Worm (Caenorhabditis elegans) whole organism, L2 larva: Measurements from ENCODE around the gene str-84.

Experiments used
- C34F6.9 ChIP-seq: fragments of 150-350 bp; optimal IDR thresholded peaks from 2 replicates; lab custom pipeline; 2014; ENCODE audit warnings: missing biosample characterization, missing genetic modification characterization
- F13H6.1 ChIP-seq: sonication (generic microtip); optimal IDR thresholded peaks from 2 replicates; lab custom pipeline; 2016; ENCODE audit warnings: missing genetic modification characterization, missing compliant biosample characterization
- R02D3.7 ChIP-seq: fragments of 150-350 bp; optimal IDR thresholded peaks from 2 replicates; lab custom pipeline; 2014; ENCODE audit warnings: missing biosample characterization, missing genetic modification characterization
- Y55F3AM.14 ChIP-seq: fragments of 200-800 bp; sonication (Bioruptor generic); optimal IDR thresholded peaks from 2 replicates; lab custom pipeline; 2018; ENCODE audit warnings: mild to moderate bottlenecking, missing genetic modification characterization, missing compliant biosample characterization
- ZK546.5 ChIP-seq: sonication (generic microtip); optimal IDR thresholded peaks from 2 replicates; lab custom pipeline; 2017; ENCODE audit warnings: missing biosample characterization, missing genetic modification characterization
- alr-1 ChIP-seq: fragments of 150-350 bp; optimal IDR thresholded peaks from 2 replicates; lab custom pipeline; 2014; ENCODE audit warnings: missing biosample characterization, missing genetic modification characterization
- aly-2 ChIP-seq: fragments of 150-350 bp; optimal IDR thresholded peaks from 2 replicates; lab custom pipeline; 2014; ENCODE audit warnings: missing biosample characterization, missing genetic modification characterization
- ama-1 ChIP-seq: fragments of 150-350 bp; optimal IDR thresholded peaks from 2 replicates; lab custom pipeline; 2018; ENCODE audit warnings: inconsistent platforms
- blmp-1 ChIP-seq: sonication (generic microtip); optimal IDR thresholded peaks from 2 replicates; lab custom pipeline; 2017; ENCODE audit warnings: missing genetic modification characterization, mild to moderate bottlenecking, missing compliant biosample characterization, antibody characterized with exemption, moderate library complexity; ENCODE audit not compliant: insufficient read depth
- ceh-16 ChIP-seq: fragments of 150-350 bp; optimal IDR thresholded peaks from 2 replicates; lab custom pipeline; 2014; ENCODE audit warnings: missing biosample characterization, missing genetic modification characterization
- ceh-82 ChIP-seq: fragments of 150-350 bp; optimal IDR thresholded peaks from 2 replicates; lab custom pipeline; 2014; ENCODE audit warnings: missing biosample characterization, missing genetic modification characterization
- crh-2 ChIP-seq: sonication (generic microtip); optimal IDR thresholded peaks from 2 replicates; lab custom pipeline; 2017; ENCODE audit warnings: missing biosample characterization, missing genetic modification characterization
- egl-27 ChIP-seq: sonication (generic microtip); optimal IDR thresholded peaks from 3 replicates; lab custom pipeline; 2017; ENCODE audit warnings: missing biosample characterization, missing genetic modification reagents, missing genetic modification characterization
- elt-3 ChIP-seq: sonication (generic microtip); optimal IDR thresholded peaks from 2 replicates; lab custom pipeline; 2017; ENCODE audit warnings: missing biosample characterization, missing genetic modification characterization
- fos-1 ChIP-seq: fragments of 150-350 bp; optimal IDR thresholded peaks from 2 replicates; lab custom pipeline; 2014; ENCODE audit warnings: missing biosample characterization, missing genetic modification characterization
- gmeb-1 ChIP-seq: fragments of 150-350 bp; optimal IDR thresholded peaks from 2 replicates; lab custom pipeline; 2014; ENCODE audit warnings: missing biosample characterization, missing genetic modification characterization
- lin-11 ChIP-seq: fragments of 150-350 bp; sonication (generic microtip); optimal IDR thresholded peaks from 2 replicates; lab custom pipeline; 2014; ENCODE audit warnings: missing biosample characterization, missing genetic modification characterization, inconsistent platforms, mixed read lengths
- lin-13 ChIP-seq: fragments of 150-350 bp; optimal IDR thresholded peaks from 2 replicates; lab custom pipeline; 2014; ENCODE audit warnings: missing biosample characterization, missing genetic modification reagents, missing genetic modification characterization
- lsy-2 ChIP-seq, 2 experiments: fragments of 150-350 bp in 1 of 2; sonication (generic microtip) in 1 of 2; optimal IDR thresholded peaks; 2 replicates each; lab custom pipeline; 2014 to 2017; ENCODE audit warnings: missing biosample characterization in 2 of 2, missing genetic modification characterization in 2 of 2
- mab-5 ChIP-seq: fragments of 150-350 bp; optimal IDR thresholded peaks from 2 replicates; lab custom pipeline; 2014; ENCODE audit warnings: missing biosample characterization, missing genetic modification characterization
- mbf-1 ChIP-seq: sonication (generic microtip); optimal IDR thresholded peaks from 2 replicates; lab custom pipeline; 2017; ENCODE audit warnings: missing biosample characterization, missing genetic modification characterization
- mdl-1 ChIP-seq, 2 experiments: fragments of 150-350 bp in 1 of 2; sonication (generic microtip) in 1 of 2; optimal IDR thresholded peaks; 2 replicates each; lab custom pipeline; 2017; ENCODE audit warnings: missing biosample characterization in 2 of 2, missing genetic modification characterization in 2 of 2
- nhr-129 ChIP-seq: fragments of 150-350 bp; optimal IDR thresholded peaks from 2 replicates; lab custom pipeline; 2014; ENCODE audit warnings: missing biosample characterization, missing genetic modification characterization
- nhr-21 ChIP-seq: fragments of 150-350 bp; optimal IDR thresholded peaks from 2 replicates; lab custom pipeline; 2014; ENCODE audit warnings: missing biosample characterization, missing genetic modification characterization
- nhr-25 ChIP-seq: fragments of 150-350 bp; sonication (generic microtip); optimal IDR thresholded peaks from 3 replicates; lab custom pipeline; 2014; ENCODE audit warnings: missing biosample characterization, missing genetic modification characterization
- nhr-6 ChIP-seq: fragments of 150-350 bp; optimal IDR thresholded peaks from 2 replicates; lab custom pipeline; 2014; ENCODE audit warnings: missing biosample characterization, missing genetic modification characterization
- nhr-77 ChIP-seq: fragments of 150-350 bp; optimal IDR thresholded peaks from 2 replicates; lab custom pipeline; 2014; ENCODE audit warnings: missing biosample characterization, missing genetic modification characterization
- sem-4 ChIP-seq: fragments of 150-350 bp; optimal IDR thresholded peaks from 2 replicates; lab custom pipeline; 2014; ENCODE audit warnings: missing biosample characterization, missing genetic modification reagents, missing genetic modification characterization
- skn-1 ChIP-seq: sonication (generic microtip); optimal IDR thresholded peaks from 2 replicates; lab custom pipeline; 2017; ENCODE audit warnings: missing biosample characterization, missing genetic modification characterization
- sma-3 ChIP-seq: sonication (generic microtip); optimal IDR thresholded peaks from 2 replicates; lab custom pipeline; 2016; ENCODE audit warnings: missing genetic modification reagents, missing genetic modification characterization, missing compliant biosample characterization
- sma-9 ChIP-seq, 2 experiments: fragments of 150-350 bp in 1 of 2; sonication (generic microtip) in 1 of 2; optimal IDR thresholded peaks; 2 replicates each; lab custom pipeline; 2014 to 2016; ENCODE audit warnings: missing genetic modification characterization in 2 of 2, mild to moderate bottlenecking in 1 of 2, missing biosample characterization in 1 of 2, missing compliant biosample characterization in 1 of 2, missing genetic modification reagents in 1 of 2, moderate library complexity in 1 of 2
- unc-39 ChIP-seq: fragments of 150-350 bp; optimal IDR thresholded peaks from 2 replicates; lab custom pipeline; 2014; ENCODE audit warnings: missing biosample characterization, missing genetic modification characterization
- unc-55 ChIP-seq: fragments of 150-350 bp; sonication (generic microtip); optimal IDR thresholded peaks from 3 replicates; lab custom pipeline; 2014; ENCODE audit warnings: missing biosample characterization, missing genetic modification reagents, missing genetic modification characterization
- zag-1 ChIP-seq: fragments of 150-350 bp; optimal IDR thresholded peaks from 2 replicates; lab custom pipeline; 2014; ENCODE audit warnings: missing biosample characterization, missing genetic modification characterization
- ztf-4 ChIP-seq: fragments of 150-350 bp; optimal IDR thresholded peaks from 2 replicates; lab custom pipeline; 2014; ENCODE audit warnings: missing biosample characterization, missing genetic modification characterization

Gene str-84

DNA sequence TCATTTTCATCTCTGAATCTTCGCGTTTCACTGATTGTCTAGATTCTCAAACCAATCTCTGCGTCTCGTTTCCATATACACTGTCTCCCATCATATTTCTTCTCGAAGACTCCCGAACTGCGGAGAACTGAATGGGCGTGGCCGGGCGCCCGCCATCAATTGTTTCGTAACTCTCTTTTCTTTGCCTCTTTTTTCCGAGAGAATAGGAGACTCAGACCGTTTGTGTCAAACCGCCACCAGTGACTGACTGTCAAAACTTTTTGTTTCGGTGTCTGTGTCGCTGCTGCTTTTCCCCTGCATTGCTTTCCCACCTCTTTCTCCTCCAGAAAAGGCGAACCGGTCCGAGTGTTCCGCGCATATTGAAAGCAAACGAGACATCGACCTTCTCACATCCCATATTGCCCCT is 44.6 kb downstream of the str-84 start, which contains the start of gene unc-23:
TSS of gene unc-23 (plus strand) at position 176 of the 406 bp plus-strand sequence.
- TF ChIP-seq R02D3.7, result no peak
- peak; percentile 94 for TF ChIP-seq F13H6.1 (tag; lab: Kevin White, UChicago)
- peak; percentile 77 for TF ChIP-seq nhr-21 (tag; lab: Kevin White, UChicago)
- TF ChIP-seq blmp-1, result peak; percentile 91
- TF ChIP-seq nhr-6, result peak; percentile 72
- peak; percentile 37 for TF ChIP-seq lin-11 (tag; lab: Kevin White, UChicago)
- no peak for TF ChIP-seq aly-2 (tag; lab: Kevin White, UChicago)
- no peak for TF ChIP-seq elt-3 (tag; lab: Kevin White, UChicago)
- peak; percentile 86 for TF ChIP-seq nhr-25
- peak; percentile 95 for TF ChIP-seq sem-4 (tag; lab: Kevin White, UChicago)
- peak; percentile 59 for TF ChIP-seq ceh-16 (tag; lab: Kevin White, UChicago)
- TF ChIP-seq gmeb-1, result peak; percentile 76
- peak; percentile 50 for TF ChIP-seq lin-13 (GFP tag; lab: Kevin White, UChicago)
- TF ChIP-seq mdl-1 (tag; optimal IDR thresholded peaks at IDR 0.05; lab: Kevin White, UChicago), result no peak
- peak; percentile 51 for TF ChIP-seq Y55F3AM.14 (GFP tag; lab: Kevin White, UChicago)
- TF ChIP-seq sma-9 (GFP tag; optimal IDR thresholded peaks at IDR 0.05; lab: Kevin White, UChicago), result peak; percentile 89
- TF ChIP-seq sma-9 (tag; optimal IDR thresholded peaks at IDR 0.05; lab: Kevin White, UChicago), result no peak
- peak; percentile 54 for TF ChIP-seq C34F6.9 (tag; lab: Kevin White, UChicago)
- no peak for TF ChIP-seq mab-5 (tag; lab: Kevin White, UChicago)
- TF ChIP-seq nhr-129 (tag; lab: Kevin White, UChicago), result peak; percentile 80
- TF ChIP-seq crh-2 (tag; lab: Kevin White, UChicago), result peak; percentile 82
- TF ChIP-seq zag-1 (tag; lab: Kevin White, UChicago), result no peak
- TF ChIP-seq unc-39 (tag; lab: Kevin White, UChicago), result no peak
- TF ChIP-seq lsy-2 (tag; optimal IDR thresholded peaks at IDR 0.05; lab: Kevin White, UChicago), result peak; percentile 60 to 73
- TF ChIP-seq ztf-4, result peak; percentile 65
- peak; percentile 89 for TF ChIP-seq fos-1 (tag; lab: Kevin White, UChicago)
- no peak for TF ChIP-seq alr-1
- no peak for TF ChIP-seq skn-1 (tag; lab: Kevin White, UChicago)
- TF ChIP-seq egl-27 (tag; lab: Kevin White, UChicago), result peak; percentile 68
- TF ChIP-seq sma-3 (GFP tag; lab: Kevin White, UChicago), result peak; percentile 97
- TF ChIP-seq mbf-1, result no peak
- TF ChIP-seq nhr-77 (tag; lab: Kevin White, UChicago), result peak; percentile 56

DNA sequence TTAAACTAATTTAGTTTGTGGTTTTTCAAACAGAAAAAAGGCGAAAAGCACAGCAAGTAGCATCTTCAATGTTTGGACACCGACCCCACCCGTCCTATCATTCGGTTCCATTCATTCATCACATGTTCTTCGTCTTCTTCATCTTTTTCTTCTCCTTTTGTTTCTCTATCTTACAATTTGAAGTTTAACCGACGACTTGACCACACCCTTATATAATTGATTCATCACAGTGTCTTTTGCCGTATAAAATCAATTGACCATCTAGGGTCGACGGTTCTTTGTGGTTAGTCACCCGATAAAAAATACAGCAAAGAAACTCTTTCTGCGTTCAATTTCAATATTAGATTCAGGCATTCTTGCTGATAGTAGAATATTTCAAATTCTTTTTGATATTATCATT is 45.6 kb downstream of the str-84 start:
- TF ChIP-seq crh-2 (tag; lab: Kevin White, UChicago) (peak; percentile 36), sma-9 (GFP tag; optimal IDR thresholded peaks at IDR 0.05; lab: Kevin White, UChicago) (peak; percentile 64), sma-9 (tag; optimal IDR thresholded peaks at IDR 0.05; lab: Kevin White, UChicago) (no peak), nhr-21 (tag; lab: Kevin White, UChicago) (peak; percentile 31), ceh-16 (tag; lab: Kevin White, UChicago) (no peak), ama-1 (lab: Kevin White, UChicago) (peak; percentile 77), alr-1 (no peak), blmp-1 (peak; percentile 10), gmeb-1 (peak; percentile 29), fos-1 (tag; lab: Kevin White, UChicago) (peak; percentile 80), nhr-25 (peak; percentile 22), ZK546.5 (no peak), sma-3 (GFP tag; lab: Kevin White, UChicago) (peak; percentile 40), nhr-129 (tag; lab: Kevin White, UChicago) (peak; percentile 48), unc-39 (tag; lab: Kevin White, UChicago) (no peak), lsy-2 (tag; optimal IDR thresholded peaks at IDR 0.05; lab: Kevin White, UChicago) (peak in 1 of 2 experiments; percentile 24)

DNA sequence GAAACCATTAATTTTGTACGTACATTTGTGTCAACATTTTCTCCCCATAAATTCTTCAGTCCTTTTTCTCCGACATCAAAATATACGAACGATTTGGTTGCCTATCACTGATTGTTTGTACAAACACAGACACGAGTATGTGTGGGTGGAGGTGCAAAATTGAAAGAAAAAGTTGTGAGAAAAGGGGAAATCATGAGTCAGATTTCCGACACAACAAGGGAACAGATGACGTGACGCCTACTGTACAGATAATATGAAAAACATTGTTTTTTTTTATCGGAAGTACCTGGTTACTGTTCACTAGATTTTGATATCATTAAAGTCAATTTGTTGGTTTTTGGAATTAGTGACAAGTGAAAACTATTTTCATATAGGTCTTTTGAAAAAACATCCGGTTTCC is 46.5 kb downstream of the str-84 start:
- TF ChIP-seq sma-3 (GFP tag; lab: Kevin White, UChicago) (peak; percentile 35), unc-55 (no peak)
- TF ChIP-seq, all 48 proteins: peak for 1

DNA sequence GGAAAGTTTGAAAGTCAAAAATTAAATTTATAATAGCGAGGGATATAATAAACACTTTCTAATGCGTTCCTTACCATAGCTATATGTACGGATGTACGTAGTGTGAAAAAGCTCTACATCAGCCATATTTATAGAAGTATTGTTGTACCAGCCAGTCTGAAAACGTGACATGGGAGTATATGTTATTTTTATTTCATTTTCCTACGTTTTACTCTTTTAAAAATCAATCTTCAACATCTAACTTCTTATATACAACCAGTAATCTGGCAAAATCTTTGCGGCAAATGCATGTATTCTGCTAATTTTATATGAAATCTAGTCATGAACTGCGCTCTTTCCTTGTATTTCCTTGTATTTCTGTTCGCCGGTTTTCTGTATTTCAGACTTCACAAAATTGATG is 48.4 kb downstream of the str-84 start, which contains the start of gene H14N18.2:
TSS of gene H14N18.2 (plus strand) at position 301 of the 400 bp plus-strand sequence.
- TF ChIP-seq ztf-4, result no peak
- no peak for TF ChIP-seq mab-5 (tag; lab: Kevin White, UChicago)
- no peak for TF ChIP-seq ceh-82 (tag; lab: Kevin White, UChicago)
- TF ChIP-seq nhr-77 (tag; lab: Kevin White, UChicago), result no peak
- no peak for TF ChIP-seq fos-1 (tag; lab: Kevin White, UChicago)
- no peak for TF ChIP-seq sma-3 (GFP tag; lab: Kevin White, UChicago)
- TF ChIP-seq Y55F3AM.14 (GFP tag; lab: Kevin White, UChicago), result no peak
- no peak for TF ChIP-seq sma-9 (GFP tag; optimal IDR thresholded peaks at IDR 0.05; lab: Kevin White, UChicago)
- no peak for TF ChIP-seq sma-9 (tag; optimal IDR thresholded peaks at IDR 0.05; lab: Kevin White, UChicago)
